Worm (Caenorhabditis elegans): Measurements from ENCODE around the gene clec-243.

Gene clec-243

DNA sequence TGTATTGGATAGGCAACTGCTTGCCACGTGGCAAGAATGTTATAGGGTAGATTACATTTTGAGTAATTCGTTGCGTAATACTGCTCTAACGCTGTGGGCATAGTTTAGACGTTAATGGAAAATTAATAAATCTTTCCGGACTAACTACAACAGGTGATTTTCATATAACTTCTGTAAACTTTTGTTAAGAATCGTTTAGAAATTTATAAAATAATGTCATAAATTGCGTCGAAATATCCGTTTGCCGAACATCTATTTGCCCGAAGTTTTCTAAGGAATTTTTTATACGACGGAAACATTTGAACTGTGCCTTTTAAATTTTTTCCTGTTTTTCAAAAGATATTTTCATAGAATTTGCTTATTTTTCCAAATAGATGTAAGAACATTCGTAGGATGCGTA, 22.7 kb downstream of the clec-243 start, which contains the start of gene srh-112:
srh-112 (minus strand) TSS at position 101 of the 400 bp plus-strand sequence.
- TF ChIP-seq snpc-3.4 (tag; optimal IDR thresholded peaks at IDR 0.05) (no peak), chd-7 (tag; optimal IDR thresholded peaks at IDR 0.05) (no peak), bed-1 (GFP tag; IDR thresholded peaks at IDR 0.05) (no peak)

DNA sequence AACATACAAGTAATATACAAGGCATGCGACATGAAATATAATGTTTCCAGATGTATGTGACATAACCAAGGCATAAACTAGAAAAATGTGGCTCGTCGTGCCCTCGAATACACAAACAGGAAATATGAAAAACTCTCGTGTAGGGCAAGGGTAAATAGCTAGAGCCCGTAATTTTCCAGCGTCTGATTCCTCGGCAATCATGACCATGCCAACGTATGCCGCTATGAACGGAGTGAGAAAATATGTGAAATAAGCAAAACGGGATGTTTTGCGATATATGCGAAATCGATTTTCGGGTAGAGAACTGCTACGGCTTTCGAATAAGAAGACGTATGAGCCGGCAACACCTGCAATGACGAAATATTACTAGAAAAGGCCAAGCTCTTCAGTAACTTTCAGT, 23.4 kb downstream of the clec-243 start, which contains the start of gene scl-25:
scl-25 (plus strand) TSS at position 301 of the 400 bp plus-strand sequence.
- TF ChIP-seq lir-1 (GFP tag; conservative IDR thresholded peaks at IDR 0.05), result no peak
- no peak for TF ChIP-seq bed-1 (GFP tag; IDR thresholded peaks at IDR 0.05)
- TF ChIP-seq B0019.2 (GFP tag; conservative IDR thresholded peaks at IDR 0.05), result no peak

DNA sequence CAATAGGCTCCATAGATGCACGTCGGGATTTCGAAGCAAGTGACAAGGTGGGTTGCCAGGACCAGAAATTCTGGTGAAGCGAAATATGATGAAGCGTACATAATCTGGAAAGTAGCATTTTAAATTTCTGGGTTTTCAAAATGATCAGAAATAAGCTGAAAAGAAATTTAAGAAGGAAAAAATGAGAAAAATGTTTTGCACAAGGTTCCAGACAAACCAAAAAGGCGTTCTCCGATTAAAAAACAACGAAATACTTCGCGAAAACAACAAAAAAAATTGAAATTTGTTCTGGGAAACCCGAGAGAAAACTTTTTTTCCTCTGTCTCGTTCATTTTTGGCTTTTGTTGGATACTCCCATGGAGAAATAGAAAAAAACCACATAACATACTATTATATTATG, 25.5 kb downstream of the clec-243 start, which contains the start of gene srh-252:
srh-252 (minus strand) TSS at position 101 of the 400 bp plus-strand sequence.
- TF ChIP-seq chd-7 (tag; optimal IDR thresholded peaks at IDR 0.05) (no peak), rcor-1 (GFP tag; IDR thresholded peaks at IDR 0.05) (no peak), ztf-18 (tag; optimal IDR thresholded peaks at IDR 0.05) (no peak), Y67H2A.10 (GFP tag; conservative IDR thresholded peaks at IDR 0.05) (no peak), die-1 (tag; optimal IDR thresholded peaks at IDR 0.05) (no peak), egrh-3 (GFP tag; IDR thresholded peaks at IDR 0.05) (no peak)

DNA sequence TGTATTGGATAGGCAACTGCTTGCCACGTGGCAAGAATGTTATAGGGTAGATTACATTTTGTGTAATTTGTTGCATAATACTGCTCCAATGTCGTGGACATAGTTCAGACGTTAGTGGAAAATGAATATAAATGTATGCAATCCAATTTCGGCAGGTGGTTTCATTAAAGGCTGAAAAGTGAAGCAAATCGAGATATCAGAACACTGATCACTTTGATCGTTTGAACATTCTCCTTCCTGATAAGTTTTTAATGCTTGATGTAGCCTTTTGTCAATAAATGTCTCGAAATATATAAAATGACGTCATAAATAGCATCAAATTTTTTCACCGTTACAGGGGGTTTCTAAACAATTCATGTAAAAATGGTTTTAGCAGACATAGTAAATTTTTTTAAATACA, 28.5 kb downstream of the clec-243 start, which contains the start of gene srh-109:
srh-109 (minus strand) TSS at position 101 of the 400 bp plus-strand sequence.
- no peak for TF ChIP-seq nhr-90 (tag; optimal IDR thresholded peaks at IDR 0.05)
- no peak for TF ChIP-seq snpc-1.1 (tag; optimal IDR thresholded peaks at IDR 0.05; ENCODE audit: insufficient read depth)
- no peak for TF ChIP-seq hlh-26 (GFP tag; conservative IDR thresholded peaks at IDR 0.05)
- TF ChIP-seq B0336.3 (GFP tag; IDR thresholded peaks at IDR 0.05), result no peak
- TF ChIP-seq rec-8 (tag; optimal IDR thresholded peaks at IDR 0.05), result no peak
- TF ChIP-seq Y53G8AR.9 (GFP tag; conservative IDR thresholded peaks at IDR 0.05), result no peak
- TF ChIP-seq nfya-1 (tag; optimal IDR thresholded peaks at IDR 0.05; ENCODE audit: borderline replicate concordance, insufficient read depth), result no peak

DNA sequence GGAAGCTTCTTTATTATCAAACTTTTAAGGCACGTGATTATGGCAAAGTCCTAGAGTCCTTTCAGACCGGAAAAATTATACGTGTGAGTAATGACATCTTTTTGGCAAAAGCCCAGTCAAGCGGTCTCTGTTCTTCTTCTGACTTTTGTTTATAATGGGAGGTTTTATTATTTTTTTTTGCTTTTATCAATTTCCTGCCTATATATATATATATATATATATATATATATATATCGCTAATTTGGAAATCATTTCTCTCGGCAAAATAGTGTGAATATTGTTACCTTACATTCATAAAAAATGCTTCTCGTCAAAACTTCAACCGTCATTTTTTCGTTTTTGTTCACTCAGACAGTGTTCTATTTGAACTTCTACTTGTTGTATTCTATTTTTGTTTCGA, 31.1 kb downstream of the clec-243 start, which contains the start of gene srbc-62:
srbc-62 (plus strand) TSS at position 301 of the 400 bp plus-strand sequence.
- TF ChIP-seq ceh-91 (GFP tag; IDR thresholded peaks at IDR 0.05) (no peak), rec-8 (tag; optimal IDR thresholded peaks at IDR 0.05) (no peak), ztf-22 (GFP tag; optimal IDR thresholded peaks at IDR 0.05) (no peak), K12H6.12 (tag; optimal IDR thresholded peaks at IDR 0.05) (no peak), ama-1 (optimal IDR thresholded peaks at IDR 0.05) (no peak), ama-1 (GFP tag; optimal IDR thresholded peaks at IDR 0.05) (no peak), lir-1 (GFP tag; conservative IDR thresholded peaks at IDR 0.05) (no peak), hlh-12 (tag; optimal IDR thresholded peaks at IDR 0.05) (no peak), madf-3 (GFP tag; IDR thresholded peaks at IDR 0.05) (no peak), ceh-40 (GFP tag; IDR thresholded peaks at IDR 0.05) (no peak)

DNA sequence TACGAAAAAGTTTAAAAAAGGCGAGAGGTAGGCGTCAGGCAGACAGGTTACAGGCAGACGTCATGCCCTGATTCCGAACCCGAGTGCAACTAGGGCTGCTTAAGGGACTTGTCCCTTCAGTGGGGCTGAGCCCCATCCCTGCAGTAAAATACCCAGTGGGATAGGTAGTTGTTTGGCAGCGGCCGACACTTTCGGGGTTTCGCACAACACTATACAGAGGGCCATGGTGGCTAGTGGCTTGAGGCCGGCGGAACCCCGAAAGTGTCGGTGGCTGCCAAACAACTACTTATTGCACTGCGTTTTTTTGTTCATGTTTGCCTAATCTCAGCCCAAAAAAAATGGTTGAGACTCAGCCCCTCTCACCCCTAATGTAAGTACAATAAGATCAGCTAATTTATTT, 33.2 kb downstream of the clec-243 start:
- no peak for TF ChIP-seq F10E7.11 (tag; optimal IDR thresholded peaks at IDR 0.05)
- TF ChIP-seq ztf-25 (GFP tag; IDR thresholded peaks at IDR 0.05), result no peak
- no peak for TF ChIP-seq pha-4 (tag; optimal IDR thresholded peaks at IDR 0.05)
- TF ChIP-seq let-607 (tag; optimal IDR thresholded peaks at IDR 0.05), result no peak
- TF ChIP-seq nhr-80 (tag; optimal IDR thresholded peaks at IDR 0.05), result no peak
- no peak for TF ChIP-seq sptf-2 (GFP tag; optimal IDR thresholded peaks at IDR 0.05)
- no peak for TF ChIP-seq F23B12.7 (tag; optimal IDR thresholded peaks at IDR 0.05; ENCODE audit: insufficient read depth)
- no peak for TF ChIP-seq nfyb-1 (GFP tag; IDR thresholded peaks at IDR 0.05)
- no peak for TF ChIP-seq B0261.1 (tag; optimal IDR thresholded peaks at IDR 0.05)
- no peak for TF ChIP-seq ceh-91 (GFP tag; IDR thresholded peaks at IDR 0.05)
- peak; percentile 6 for TF ChIP-seq snpc-1.1 (tag; optimal IDR thresholded peaks at IDR 0.05; ENCODE audit: insufficient read depth)
- no peak for TF ChIP-seq mcd-1 (GFP tag; IDR thresholded peaks at IDR 0.05)
- TF ChIP-seq D2030.7 (GFP tag; IDR thresholded peaks at IDR 0.05), result no peak
- TF ChIP-seq let-526 (GFP tag; IDR thresholded peaks at IDR 0.05), result no peak
- TF ChIP-seq hlh-26 (GFP tag; conservative IDR thresholded peaks at IDR 0.05), result no peak
- TF ChIP-seq ztf-18 (tag; optimal IDR thresholded peaks at IDR 0.05), result no peak
- no peak for TF ChIP-seq bed-1 (GFP tag; IDR thresholded peaks at IDR 0.05)
- TF ChIP-seq ceh-27 (GFP tag; optimal IDR thresholded peaks at IDR 0.05), result no peak
